Fruit fly (Drosophila melanogaster) whole organism, embryonic: ENCODE results near the gene Acat1.

Experiments
- Aef1 ChIP-seq: fragments of 200-800 bp; sonication (Bioruptor generic); IDR thresholded peaks from 3 replicates; pipeline ENCODE4 v1.3.6; 2022; ENCODE audit warnings: missing biosample characterization, missing genetic modification characterization
- Asciz ChIP-seq: fragments of 200-800 bp; sonication (Bioruptor generic); optimal IDR thresholded peaks from 2 replicates; lab custom pipeline; 2017; ENCODE audit warnings: missing biosample characterization, mild to moderate bottlenecking, missing genetic modification characterization, missing genetic modification reagents
- CG10147 ChIP-seq: fragments of 200-800 bp; sonication (Bioruptor generic); optimal IDR thresholded peaks from 2 replicates; lab custom pipeline; 2019; ENCODE audit warnings: missing biosample characterization, mild to moderate bottlenecking, missing genetic modification characterization, moderate library complexity
- CG11093 ChIP-seq: fragments of 200-800 bp; sonication (Bioruptor generic); IDR thresholded peaks from 3 replicates; pipeline ENCODE4 v1.3.6; 2022; ENCODE audit warnings: missing biosample characterization, missing genetic modification characterization
- CG11247 ChIP-seq: fragments of 200-800 bp; sonication (Bioruptor generic); IDR thresholded peaks from 2 replicates; pipeline ENCODE4 v1.3.6; 2022; ENCODE audit warnings: missing biosample characterization, missing genetic modification characterization
- CG12659 ChIP-seq: fragments of 200-800 bp; sonication (Bioruptor generic); optimal IDR thresholded peaks from 3 replicates; lab custom pipeline; 2017; ENCODE audit warnings: mild to moderate bottlenecking, missing biosample characterization, missing genetic modification reagents, missing genetic modification characterization
- CG15073 ChIP-seq: fragments of 200-800 bp; sonication (Bioruptor generic); optimal IDR thresholded peaks from 2 replicates; lab custom pipeline; 2016; ENCODE audit warnings: missing biosample characterization, missing genetic modification characterization
- CG17359 ChIP-seq: fragments of 200-800 bp; sonication (Bioruptor generic); optimal IDR thresholded peaks from 3 replicates; lab custom pipeline; 2018; ENCODE audit warnings: missing biosample characterization, mild to moderate bottlenecking, missing genetic modification characterization, moderate library complexity
- CG2120 ChIP-seq: fragments of 200-800 bp; sonication (Bioruptor generic); optimal IDR thresholded peaks from 3 replicates; lab custom pipeline; 2016; ENCODE audit warnings: missing biosample characterization, missing genetic modification characterization
- CG2202 ChIP-seq: fragments of 200-800 bp; sonication (Bioruptor generic); optimal IDR thresholded peaks from 2 replicates; lab custom pipeline; 2018; ENCODE audit warnings: missing biosample characterization, mild to moderate bottlenecking, missing genetic modification characterization
- CG30020 ChIP-seq: fragments of 200-800 bp; optimal IDR thresholded peaks from 2 replicates; lab custom pipeline; 2019; ENCODE audit warnings: missing biosample characterization, mild to moderate bottlenecking, missing genetic modification characterization, moderate library complexity
- CG31224 ChIP-seq: fragments of 200-800 bp; sonication (Bioruptor generic); IDR thresholded peaks from 2 replicates; pipeline ENCODE4 v1.3.6; 2022; ENCODE audit warnings: missing biosample characterization, missing genetic modification characterization
- CG33557 ChIP-seq: fragments of 200-800 bp; sonication (Bioruptor generic); optimal IDR thresholded peaks from 2 replicates; lab custom pipeline; 2019; ENCODE audit warnings: missing biosample characterization, mild to moderate bottlenecking, missing genetic modification characterization, moderate library complexity
- CG4424 ChIP-seq: fragments of 200-800 bp; sonication (Bioruptor generic); optimal IDR thresholded peaks from 3 replicates; lab custom pipeline; 2016; ENCODE audit warnings: missing biosample characterization, missing genetic modification characterization
- CG4820 ChIP-seq: fragments of 200-800 bp; sonication (Bioruptor generic); optimal IDR thresholded peaks from 3 replicates; lab custom pipeline; 2016; ENCODE audit warnings: missing biosample characterization, missing genetic modification characterization
- D19B ChIP-seq: fragments of 200-800 bp; sonication (Bioruptor generic); optimal IDR thresholded peaks from 2 replicates; lab custom pipeline; 2017; ENCODE audit warnings: missing biosample characterization, mild to moderate bottlenecking, missing genetic modification characterization
- Dek ChIP-seq: fragments of 200-800 bp; sonication (Bioruptor generic); optimal IDR thresholded peaks from 3 replicates; lab custom pipeline; 2019; ENCODE audit warnings: missing biosample characterization, mild to moderate bottlenecking, missing genetic modification characterization, moderate library complexity
- Eip74EF ChIP-seq, 2 experiments: fragments of 200-800 bp in 1 of 2; fragments of >200 bp in 1 of 2; sonication (Bioruptor generic) in 1 of 2; optimal IDR thresholded peaks; 2 replicates each; lab custom pipeline; 2017 to 2019; ENCODE audit warnings: missing biosample characterization in 2 of 2, missing genetic modification characterization in 2 of 2, mild to moderate bottlenecking in 1 of 2, moderate library complexity in 1 of 2
- GATAe ChIP-seq: fragments of 200-800 bp; sonication (Bioruptor generic); conservative IDR thresholded peaks from 2 replicates; pipeline ENCODE4 v1.3.6; 2022; ENCODE audit warnings: missing biosample characterization, missing genetic modification characterization
- Hey ChIP-seq: fragments of 200-800 bp; sonication (Bioruptor generic); optimal IDR thresholded peaks from 3 replicates; lab custom pipeline; 2018; ENCODE audit warnings: missing biosample characterization, mild to moderate bottlenecking, missing genetic modification characterization
- Ravus ChIP-seq: fragments of 200-800 bp; sonication (Bioruptor generic); IDR thresholded peaks from 2 replicates; pipeline ENCODE4 v1.3.6; 2022; ENCODE audit warnings: missing biosample characterization, missing genetic modification characterization
- Spps ChIP-seq: fragments of 200-800 bp; sonication (Bioruptor generic); optimal IDR thresholded peaks from 2 replicates; lab custom pipeline; 2018; ENCODE audit warnings: missing biosample characterization, mild to moderate bottlenecking, missing genetic modification characterization
- Sry-β ChIP-seq: fragments of 200-800 bp; sonication (Bioruptor generic); optimal IDR thresholded peaks from 2 replicates; lab custom pipeline; 2018; ENCODE audit warnings: missing biosample characterization, mild to moderate bottlenecking, missing genetic modification characterization, moderate library complexity
- Stat92E ChIP-seq, 3 experiments: fragments of >200 bp in 2 of 3; fragments of 200-800 bp in 1 of 3; sonication (Bioruptor generic) in 1 of 3; optimal IDR thresholded peaks; 2 replicates each; lab custom pipeline; 2017 to 2019; ENCODE audit warnings: missing biosample characterization in 3 of 3, missing genetic modification characterization in 3 of 3, mild to moderate bottlenecking in 1 of 3, moderate library complexity in 1 of 3
- Xbp1 ChIP-seq: fragments of 200-800 bp; sonication (Bioruptor generic); optimal IDR thresholded peaks from 3 replicates; lab custom pipeline; 2016; ENCODE audit warnings: missing biosample characterization, mild to moderate bottlenecking, missing genetic modification characterization
- ac ChIP-seq: fragments of 200-800 bp; sonication (Bioruptor generic); optimal IDR thresholded peaks from 3 replicates; lab custom pipeline; 2017; ENCODE audit warnings: missing biosample characterization, mild to moderate bottlenecking, missing genetic modification characterization
- caup ChIP-seq: fragments of 200-800 bp; sonication (Bioruptor generic); optimal IDR thresholded peaks from 3 replicates; lab custom pipeline; 2017; ENCODE audit warnings: missing biosample characterization, mild to moderate bottlenecking, missing genetic modification characterization, moderate library complexity; ENCODE audit not compliant: severe bottlenecking
- chinmo ChIP-seq: fragments of 200-800 bp; sonication (Bioruptor generic); IDR thresholded peaks from 4 replicates; pipeline ENCODE4 v1.3.6; 2022; ENCODE audit warnings: missing biosample characterization, missing genetic modification characterization; ENCODE audit not compliant: partially characterized antibody
- da ChIP-seq: fragments of 200-800 bp; sonication (Bioruptor generic); optimal IDR thresholded peaks from 2 replicates; lab custom pipeline; 2016; ENCODE audit warnings: missing biosample characterization, missing genetic modification characterization
- gcm ChIP-seq: fragments of 200-800 bp; sonication (Bioruptor generic); optimal IDR thresholded peaks from 2 replicates; lab custom pipeline; 2019; ENCODE audit warnings: missing biosample characterization, mild to moderate bottlenecking, missing genetic modification characterization, moderate library complexity
- gem ChIP-seq: fragments of 200-800 bp; sonication (Bioruptor generic); optimal IDR thresholded peaks from 2 replicates; lab custom pipeline; 2019; ENCODE audit warnings: missing biosample characterization, mild to moderate bottlenecking, missing genetic modification characterization, moderate library complexity
- jing ChIP-seq: fragments of 200-800 bp; sonication (Bioruptor generic); optimal IDR thresholded peaks from 2 replicates; lab custom pipeline; 2018; ENCODE audit warnings: missing biosample characterization, mild to moderate bottlenecking, missing genetic modification characterization
- ken ChIP-seq: fragments of 200-800 bp; sonication (Bioruptor generic); IDR thresholded peaks from 3 replicates; pipeline ENCODE4 v1.3.6; 2022; ENCODE audit warnings: missing biosample characterization, missing genetic modification characterization
- kni ChIP-seq: fragments of 200-800 bp; sonication (Bioruptor generic); optimal IDR thresholded peaks from 3 replicates; lab custom pipeline; 2017; ENCODE audit warnings: mild to moderate bottlenecking, missing biosample characterization, missing genetic modification reagents, missing genetic modification characterization
- lbe ChIP-seq: fragments of 200-800 bp; sonication (Bioruptor generic); optimal IDR thresholded peaks from 2 replicates; lab custom pipeline; 2016; ENCODE audit warnings: missing biosample characterization, mild to moderate bottlenecking, missing genetic modification characterization
- nerfin-2 ChIP-seq: fragments of 200-800 bp; sonication (Bioruptor generic); IDR thresholded peaks from 2 replicates; pipeline ENCODE4 v1.3.6; 2022; ENCODE audit warnings: missing biosample characterization, missing genetic modification characterization; ENCODE audit not compliant: partially characterized antibody
- onecut ChIP-seq: fragments of 200-800 bp; sonication (Bioruptor generic); IDR thresholded peaks from 2 replicates; pipeline ENCODE4 v1.3.6; 2022; ENCODE audit warnings: missing biosample characterization, missing genetic modification characterization
- p53 ChIP-seq: fragments of 200-800 bp; sonication (Bioruptor generic); optimal IDR thresholded peaks from 2 replicates; lab custom pipeline; 2016; ENCODE audit warnings: missing biosample characterization, missing genetic modification characterization
- run ChIP-seq: fragments of 200-800 bp; sonication (Bioruptor generic); optimal IDR thresholded peaks from 3 replicates; lab custom pipeline; 2018; ENCODE audit warnings: missing biosample characterization, mild to moderate bottlenecking, missing genetic modification characterization
- sc ChIP-seq, 3 experiments: fragments of >200 bp in 2 of 3; fragments of 200-800 bp in 1 of 3; sonication (Bioruptor generic) in 1 of 3; optimal IDR thresholded peaks; 2 replicates in 2 of 3; 3 replicates in 1 of 3; lab custom pipeline; 2017; ENCODE audit warnings: mild to moderate bottlenecking in 1 of 3, missing biosample characterization in 1 of 3, missing genetic modification characterization in 1 of 3, missing genetic modification reagents in 1 of 3
- slbo ChIP-seq: fragments of 200-800 bp; sonication (Bioruptor generic); IDR thresholded peaks from 2 replicates; pipeline ENCODE4 v1.3.6; 2022; ENCODE audit warnings: missing biosample characterization, missing genetic modification characterization
- so ChIP-seq: fragments of 200-800 bp; sonication (Bioruptor generic); IDR thresholded peaks from 3 replicates; pipeline ENCODE4 v1.3.6; 2022; ENCODE audit warnings: missing biosample characterization, missing genetic modification characterization
- sob ChIP-seq: fragments of 200-800 bp; sonication (Bioruptor generic); IDR thresholded peaks from 2 replicates; pipeline ENCODE4 v1.3.6; 2022; ENCODE audit warnings: missing biosample characterization, missing genetic modification characterization
- sr ChIP-seq: fragments of 200-800 bp; sonication (Bioruptor generic); IDR thresholded peaks from 3 replicates; pipeline ENCODE4 v1.3.6; 2022; ENCODE audit warnings: missing biosample characterization, missing genetic modification characterization
- tll ChIP-seq, 2 experiments: fragments of 200-800 bp in 1 of 2; fragments of >200 bp in 1 of 2; sonication (Bioruptor generic) in 1 of 2; optimal IDR thresholded peaks; 2 replicates each; lab custom pipeline; 2017 to 2019; ENCODE audit warnings: missing biosample characterization in 2 of 2, missing genetic modification characterization in 2 of 2, mild to moderate bottlenecking in 1 of 2, moderate library complexity in 1 of 2
- ttk ChIP-seq: fragments of 200-800 bp; sonication (Bioruptor generic); IDR thresholded peaks from 2 replicates; pipeline ENCODE4 v2.1.2; 2022; ENCODE audit warnings: missing biosample characterization, missing genetic modification characterization
- tx ChIP-seq: fragments of 200-800 bp; sonication (Bioruptor generic); optimal IDR thresholded peaks from 2 replicates; lab custom pipeline; 2016; ENCODE audit warnings: missing biosample characterization, missing genetic modification characterization
- unpg ChIP-seq: fragments of 200-800 bp; sonication (Bioruptor generic); optimal IDR thresholded peaks from 3 replicates; lab custom pipeline; 2018; ENCODE audit warnings: missing biosample characterization, mild to moderate bottlenecking, missing genetic modification characterization, moderate library complexity
- wek ChIP-seq: fragments of 200-800 bp; sonication (Bioruptor generic); optimal IDR thresholded peaks from 3 replicates; lab custom pipeline; 2018; ENCODE audit warnings: missing biosample characterization, mild to moderate bottlenecking, missing genetic modification characterization, moderate library complexity
- wor ChIP-seq: fragments of 200-800 bp; sonication (Bioruptor generic); IDR thresholded peaks from 2 replicates; pipeline ENCODE4 v1.3.6; 2022; ENCODE audit warnings: missing biosample characterization, missing genetic modification characterization

The Acat1 gene

dm6 chrX:7909482-7909881 lies 20.9 kb upstream of the Acat1 start (continued):
- TF ChIP-seq Ravus (no peak), D19B (GFP tag; lab: Kevin White, UChicago) (no peak), lbe (GFP tag; lab: Kevin White, UChicago) (no peak), unpg (GFP tag; lab: Kevin White, UChicago) (no peak), p53 (no peak), sob (GFP tag; lab: Robert Waterston, UW) (0 out of 2 replicates have a peak, but pooled peaks have one; percentile 23), CG33557 (no peak), sr (GFP tag; lab: Robert Waterston, UW) (no peak), CG31224 (GFP tag; lab: Robert Waterston, UW) (no peak), CG11093 (GFP tag; lab: Robert Waterston, UW) (no peak), Hey (no peak), CG11247 (GFP tag; lab: Robert Waterston, UW) (no peak), CG2120 (GFP tag; lab: Kevin White, UChicago) (peak; percentile 49), so (GFP tag; lab: Robert Waterston, UW) (no peak), CG17359 (tag; lab: Kevin White, UChicago) (peak; percentile 17), Eip74EF (GFP tag; optimal IDR thresholded peaks at IDR 0.05; lab: Kevin White, UChicago) (no peak), ac (GFP tag; lab: Kevin White, UChicago) (no peak), onecut (GFP tag; lab: Robert Waterston, UW) (0 out of 2 replicates have a peak, but pooled peaks have one; percentile 15), tll (GFP tag; optimal IDR thresholded peaks at IDR 0.05; lab: Kevin White, UChicago) (no peak), Aef1 (GFP tag; lab: Robert Waterston, UW) (no peak), wor (GFP tag; lab: Robert Waterston, UW) (no peak), Asciz (GFP tag; lab: Kevin White, UChicago) (no peak), CG15073 (GFP tag; lab: Kevin White, UChicago) (no peak), Stat92E (GFP tag; optimal IDR thresholded peaks at IDR 0.05; lab: Kevin White, UChicago) (no peak), tx (GFP tag; lab: Kevin White, UChicago) (no peak), Dek (tag; lab: Kevin White, UChicago) (no peak), Spps (tag; lab: Kevin White, UChicago) (no peak), run (tag; lab: Kevin White, UChicago) (no peak), CG30020 (tag; lab: Kevin White, UChicago) (no peak), CG4424 (GFP tag; lab: Kevin White, UChicago) (peak; percentile 20), wek (GFP tag; lab: Kevin White, UChicago) (no peak), ttk (GFP tag; lab: Robert Waterston, UW) (0 out of 2 replicates have a peak, but pooled peaks have one; percentile 44), chinmo (GFP tag; lab: Robert Waterston, UW) (no peak), jing (GFP tag; lab: Kevin White, UChicago) (no peak), caup (GFP tag; lab: Kevin White, UChicago) (no peak), gem (tag; lab: Kevin White, UChicago) (peak; percentile 62), da (GFP tag; lab: Kevin White, UChicago) (no peak), kni (GFP tag; lab: Kevin White, UChicago) (no peak), Sry-β (no peak), CG12659 (peak; percentile 24), nerfin-2 (no peak), gcm (GFP tag; lab: Kevin White, UChicago) (no peak), CG10147 (GFP tag; lab: Kevin White, UChicago) (no peak), Xbp1 (peak; percentile 9), slbo (GFP tag; lab: Robert Waterston, UW) (peak; percentile 57), CG4820 (peak; percentile 5), ken (GFP tag; lab: Robert Waterston, UW) (no peak), sc (optimal IDR thresholded peaks at IDR 0.05; lab: Kevin White, UChicago) (no peak), sc (GFP tag; optimal IDR thresholded peaks at IDR 0.05; lab: Kevin White, UChicago) (no peak), CG2202 (no peak), GATAe (GFP tag; lab: Robert Waterston, UW) (peak; percentile 49)
